Worm (Caenorhabditis elegans) whole organism, L2 larva: ENCODE results near the gene ark-1.

ENCODE experiments used
- C34F6.9 ChIP-seq: fragments of 150-350 bp; optimal IDR thresholded peaks from 2 replicates; lab custom pipeline; 2014; ENCODE audit warnings: missing biosample characterization, missing genetic modification characterization
- R02D3.7 ChIP-seq: fragments of 150-350 bp; optimal IDR thresholded peaks from 2 replicates; lab custom pipeline; 2014; ENCODE audit warnings: missing biosample characterization, missing genetic modification characterization
- Y55F3AM.14 ChIP-seq: fragments of 200-800 bp; sonication (Bioruptor generic); optimal IDR thresholded peaks from 2 replicates; lab custom pipeline; 2018; ENCODE audit warnings: mild to moderate bottlenecking, missing genetic modification characterization, missing compliant biosample characterization
- alr-1 ChIP-seq: fragments of 150-350 bp; optimal IDR thresholded peaks from 2 replicates; lab custom pipeline; 2014; ENCODE audit warnings: missing biosample characterization, missing genetic modification characterization
- blmp-1 ChIP-seq: sonication (generic microtip); optimal IDR thresholded peaks from 2 replicates; lab custom pipeline; 2017; ENCODE audit warnings: missing genetic modification characterization, mild to moderate bottlenecking, missing compliant biosample characterization, antibody characterized with exemption, moderate library complexity; ENCODE audit not compliant: insufficient read depth
- ceh-16 ChIP-seq: fragments of 150-350 bp; optimal IDR thresholded peaks from 2 replicates; lab custom pipeline; 2014; ENCODE audit warnings: missing biosample characterization, missing genetic modification characterization
- crh-2 ChIP-seq: sonication (generic microtip); optimal IDR thresholded peaks from 2 replicates; lab custom pipeline; 2017; ENCODE audit warnings: missing biosample characterization, missing genetic modification characterization
- egl-27 ChIP-seq: sonication (generic microtip); optimal IDR thresholded peaks from 3 replicates; lab custom pipeline; 2017; ENCODE audit warnings: missing biosample characterization, missing genetic modification reagents, missing genetic modification characterization
- elt-1 ChIP-seq: fragments of 150-350 bp; optimal IDR thresholded peaks from 2 replicates; lab custom pipeline; 2014; ENCODE audit warnings: missing biosample characterization, missing genetic modification characterization
- fos-1 ChIP-seq: fragments of 150-350 bp; optimal IDR thresholded peaks from 2 replicates; lab custom pipeline; 2014; ENCODE audit warnings: missing biosample characterization, missing genetic modification characterization
- gmeb-1 ChIP-seq: fragments of 150-350 bp; optimal IDR thresholded peaks from 2 replicates; lab custom pipeline; 2014; ENCODE audit warnings: missing biosample characterization, missing genetic modification characterization
- lin-11 ChIP-seq: fragments of 150-350 bp; sonication (generic microtip); optimal IDR thresholded peaks from 2 replicates; lab custom pipeline; 2014; ENCODE audit warnings: missing biosample characterization, missing genetic modification characterization, inconsistent platforms, mixed read lengths
- lin-13 ChIP-seq: fragments of 150-350 bp; optimal IDR thresholded peaks from 2 replicates; lab custom pipeline; 2014; ENCODE audit warnings: missing biosample characterization, missing genetic modification reagents, missing genetic modification characterization
- lin-39 ChIP-seq: fragments of 150-350 bp; optimal IDR thresholded peaks from 2 replicates; lab custom pipeline; 2014; ENCODE audit warnings: missing biosample characterization, missing genetic modification reagents, missing genetic modification characterization
- lsy-2 ChIP-seq, 2 experiments: fragments of 150-350 bp in 1 of 2; sonication (generic microtip) in 1 of 2; optimal IDR thresholded peaks; 2 replicates each; lab custom pipeline; 2014 to 2017; ENCODE audit warnings: missing biosample characterization in 2 of 2, missing genetic modification characterization in 2 of 2
- mab-5 ChIP-seq: fragments of 150-350 bp; optimal IDR thresholded peaks from 2 replicates; lab custom pipeline; 2014; ENCODE audit warnings: missing biosample characterization, missing genetic modification characterization
- mbf-1 ChIP-seq: sonication (generic microtip); optimal IDR thresholded peaks from 2 replicates; lab custom pipeline; 2017; ENCODE audit warnings: missing biosample characterization, missing genetic modification characterization
- nhr-10 ChIP-seq: sonication (generic microtip); optimal IDR thresholded peaks from 2 replicates; lab custom pipeline; 2017; ENCODE audit warnings: missing biosample characterization, missing genetic modification characterization
- nhr-11 ChIP-seq: fragments of 150-350 bp; optimal IDR thresholded peaks from 2 replicates; lab custom pipeline; 2014; ENCODE audit warnings: missing biosample characterization, missing genetic modification characterization
- nhr-129 ChIP-seq: fragments of 150-350 bp; optimal IDR thresholded peaks from 2 replicates; lab custom pipeline; 2014; ENCODE audit warnings: missing biosample characterization, missing genetic modification characterization
- nhr-23 ChIP-seq: fragments of 150-350 bp; optimal IDR thresholded peaks from 2 replicates; lab custom pipeline; 2014; ENCODE audit warnings: missing biosample characterization, missing genetic modification reagents, missing genetic modification characterization
- nhr-237 ChIP-seq: fragments of 150-350 bp; optimal IDR thresholded peaks from 2 replicates; lab custom pipeline; 2014; ENCODE audit warnings: missing biosample characterization, missing genetic modification characterization
- nhr-25 ChIP-seq: fragments of 150-350 bp; sonication (generic microtip); optimal IDR thresholded peaks from 3 replicates; lab custom pipeline; 2014; ENCODE audit warnings: missing biosample characterization, missing genetic modification characterization
- nhr-6 ChIP-seq: fragments of 150-350 bp; optimal IDR thresholded peaks from 2 replicates; lab custom pipeline; 2014; ENCODE audit warnings: missing biosample characterization, missing genetic modification characterization
- nhr-77 ChIP-seq: fragments of 150-350 bp; optimal IDR thresholded peaks from 2 replicates; lab custom pipeline; 2014; ENCODE audit warnings: missing biosample characterization, missing genetic modification characterization
- sem-4 ChIP-seq: fragments of 150-350 bp; optimal IDR thresholded peaks from 2 replicates; lab custom pipeline; 2014; ENCODE audit warnings: missing biosample characterization, missing genetic modification reagents, missing genetic modification characterization
- skn-1 ChIP-seq: sonication (generic microtip); optimal IDR thresholded peaks from 2 replicates; lab custom pipeline; 2017; ENCODE audit warnings: missing biosample characterization, missing genetic modification characterization
- sma-3 ChIP-seq: sonication (generic microtip); optimal IDR thresholded peaks from 2 replicates; lab custom pipeline; 2016; ENCODE audit warnings: missing genetic modification reagents, missing genetic modification characterization, missing compliant biosample characterization
- sma-9 ChIP-seq, 2 experiments: fragments of 150-350 bp in 1 of 2; sonication (generic microtip) in 1 of 2; optimal IDR thresholded peaks; 2 replicates each; lab custom pipeline; 2014 to 2016; ENCODE audit warnings: missing genetic modification characterization in 2 of 2, mild to moderate bottlenecking in 1 of 2, missing biosample characterization in 1 of 2, missing compliant biosample characterization in 1 of 2, missing genetic modification reagents in 1 of 2, moderate library complexity in 1 of 2
- snpc-4 ChIP-seq: fragments of 150-350 bp; optimal IDR thresholded peaks from 2 replicates; lab custom pipeline; 2014; ENCODE audit warnings: missing biosample characterization, missing genetic modification characterization
- unc-55 ChIP-seq: fragments of 150-350 bp; sonication (generic microtip); optimal IDR thresholded peaks from 3 replicates; lab custom pipeline; 2014; ENCODE audit warnings: missing biosample characterization, missing genetic modification reagents, missing genetic modification characterization
- unc-62 ChIP-seq: fragments of 150-350 bp; optimal IDR thresholded peaks from 2 replicates; lab custom pipeline; 2014; ENCODE audit warnings: missing biosample characterization, missing genetic modification reagents, missing genetic modification characterization
- ztf-1 ChIP-seq: fragments of 200-800 bp; sonication (Bioruptor generic); conservative IDR thresholded peaks from 2 replicates; pipeline ENCODE4 v1.3.6; 2022; ENCODE audit warnings: missing genetic modification characterization, missing compliant biosample characterization

The ark-1 gene

ce11 chrIV:12632430-12632829 is 1.6 kb upstream of the ark-1 start:
- TF ChIP-seq gmeb-1 (tag; lab: Kevin White, UChicago), result no peak
- peak; percentile 24 for TF ChIP-seq mab-5 (tag; lab: Kevin White, UChicago)
- TF ChIP-seq sem-4 (tag; lab: Kevin White, UChicago), result peak; percentile 0
- peak; percentile 36 for TF ChIP-seq C34F6.9 (tag; lab: Kevin White, UChicago)
- peak; percentile 10 for TF ChIP-seq unc-55 (GFP tag; lab: Kevin White, UChicago)
- no peak for TF ChIP-seq fos-1
- TF ChIP-seq nhr-25 (tag; lab: Kevin White, UChicago), result peak; percentile 9
- no peak for TF ChIP-seq crh-2

- TF ChIP-seq lin-13 (GFP tag; lab: Kevin White, UChicago) (peak; percentile 19), lsy-2 (tag; optimal IDR thresholded peaks at IDR 0.05; lab: Kevin White, UChicago) (peak; percentile 5 to 59), nhr-129 (peak; percentile 25), unc-55 (GFP tag; lab: Kevin White, UChicago) (peak; percentile 61), C34F6.9 (tag; lab: Kevin White, UChicago) (peak; percentile 40), crh-2 (peak; percentile 20)
These were observed 9.2 kb downstream of the ark-1 start for ce11 chrIV:12621483-12622078.

ce11 chrIV:12620921-12621320 is 9.9 kb downstream of the ark-1 start:
- no peak for TF ChIP-seq nhr-6 (tag; lab: Kevin White, UChicago)
- no peak for TF ChIP-seq R02D3.7 (tag; lab: Kevin White, UChicago)
- TF ChIP-seq nhr-10, result no peak
- no peak for TF ChIP-seq sma-3 (GFP tag; lab: Kevin White, UChicago)
- no peak for TF ChIP-seq lsy-2 (tag; optimal IDR thresholded peaks at IDR 0.05; lab: Kevin White, UChicago)
- TF ChIP-seq lin-11 (tag; lab: Kevin White, UChicago), result no peak
- no peak for TF ChIP-seq nhr-11 (tag; lab: Kevin White, UChicago)
- no peak for TF ChIP-seq lin-39
- no peak for TF ChIP-seq blmp-1 (tag; lab: Kevin White, UChicago)
- no peak for TF ChIP-seq snpc-4 (tag; lab: Kevin White, UChicago)

- TF ChIP-seq nhr-129 (no peak), sem-4 (tag; lab: Kevin White, UChicago) (no peak), skn-1 (tag; lab: Kevin White, UChicago) (no peak), Y55F3AM.14 (no peak), lin-11 (tag; lab: Kevin White, UChicago) (no peak), egl-27 (tag; lab: Kevin White, UChicago) (no peak), mbf-1 (tag; lab: Kevin White, UChicago) (no peak), nhr-23 (tag; lab: Kevin White, UChicago) (no peak), sma-9 (GFP tag; optimal IDR thresholded peaks at IDR 0.05; lab: Kevin White, UChicago) (no peak), sma-9 (tag; optimal IDR thresholded peaks at IDR 0.05; lab: Kevin White, UChicago) (no peak), snpc-4 (tag; lab: Kevin White, UChicago) (no peak), blmp-1 (tag; lab: Kevin White, UChicago) (no peak), nhr-237 (tag; lab: Kevin White, UChicago) (no peak), ztf-1 (no peak), ceh-16 (tag; lab: Kevin White, UChicago) (no peak), nhr-10 (no peak), nhr-77 (no peak), alr-1 (tag; lab: Kevin White, UChicago) (no peak), unc-62 (GFP tag; lab: Kevin White, UChicago) (no peak), elt-1 (tag; lab: Kevin White, UChicago) (no peak)
These were observed 11.9 kb downstream of the ark-1 start for ce11 chrIV:12618877-12619276.

- TF ChIP-seq nhr-25 (tag; lab: Kevin White, UChicago) (no peak), nhr-237 (tag; lab: Kevin White, UChicago) (no peak)
These were observed 12.9 kb downstream of the ark-1 start for ce11 chrIV:12617934-12618333.
